Fruit fly (Drosophila melanogaster) whole organism, embryonic: ENCODE measurements around the gene CG44044.

Experiments used
- Atf6 ChIP-seq: fragments of 200-800 bp; sonication (Bioruptor generic); IDR thresholded peaks from 2 replicates; pipeline ENCODE4 v1.3.6; 2022; ENCODE audit warnings: missing biosample characterization, missing genetic modification characterization
- Bgb ChIP-seq: fragments of 200-800 bp; sonication (Bioruptor generic); IDR thresholded peaks from 2 replicates; pipeline ENCODE4 v1.3.6; 2022; ENCODE audit warnings: missing biosample characterization, missing genetic modification characterization; ENCODE audit not compliant: partially characterized antibody
- CG10543 ChIP-seq: fragments of 200-800 bp; sonication (Bioruptor generic); optimal IDR thresholded peaks from 3 replicates; lab custom pipeline; 2017; ENCODE audit warnings: missing biosample characterization, mild to moderate bottlenecking, missing genetic modification characterization, moderate library complexity
- CG10654 ChIP-seq: fragments of 200-800 bp; sonication (Bioruptor generic); optimal IDR thresholded peaks from 2 replicates; lab custom pipeline; 2016; ENCODE audit warnings: missing biosample characterization, missing genetic modification characterization
- CG11085 ChIP-seq: fragments of 200-800 bp; sonication (Bioruptor generic); IDR thresholded peaks from 2 replicates; pipeline ENCODE4 v1.3.6; 2022; ENCODE audit warnings: missing biosample characterization, missing genetic modification characterization
- CG11456 ChIP-seq: fragments of 200-800 bp; sonication (Bioruptor generic); IDR thresholded peaks from 3 replicates; pipeline ENCODE4 v1.3.6; 2022; ENCODE audit warnings: missing biosample characterization, missing genetic modification characterization
- CG12744 ChIP-seq: fragments of 200-800 bp; sonication (Bioruptor generic); optimal IDR thresholded peaks from 2 replicates; lab custom pipeline; 2016; ENCODE audit warnings: missing biosample characterization, missing genetic modification characterization
- CG12769 ChIP-seq: fragments of 200-800 bp; sonication (Bioruptor generic); optimal IDR thresholded peaks from 2 replicates; lab custom pipeline; 2019; ENCODE audit warnings: missing biosample characterization, mild to moderate bottlenecking, missing genetic modification characterization, moderate library complexity
- CG13287 ChIP-seq: fragments of 200-800 bp; sonication (Bioruptor generic); IDR thresholded peaks from 2 replicates; pipeline ENCODE4 v1.3.6; 2022; ENCODE audit warnings: missing biosample characterization, missing genetic modification characterization; ENCODE audit not compliant: partially characterized antibody
- CG13296 ChIP-seq: fragments of 200-800 bp; sonication (Bioruptor generic); optimal IDR thresholded peaks from 3 replicates; lab custom pipeline; 2018; ENCODE audit warnings: missing biosample characterization, mild to moderate bottlenecking, missing genetic modification characterization
- CG15073 ChIP-seq: fragments of 200-800 bp; sonication (Bioruptor generic); optimal IDR thresholded peaks from 2 replicates; lab custom pipeline; 2016; ENCODE audit warnings: missing biosample characterization, missing genetic modification characterization
- CG2129 ChIP-seq: fragments of 200-800 bp; sonication (Bioruptor generic); IDR thresholded peaks from 2 replicates; pipeline ENCODE4 v1.3.6; 2022; ENCODE audit warnings: missing biosample characterization, missing genetic modification characterization; ENCODE audit not compliant: partially characterized antibody
- CG30403 ChIP-seq: fragments of 200-800 bp; sonication (Bioruptor generic); optimal IDR thresholded peaks from 3 replicates; lab custom pipeline; 2016; ENCODE audit warnings: missing biosample characterization, missing genetic modification characterization
- CG32532 ChIP-seq: fragments of 200-800 bp; sonication (Bioruptor generic); IDR thresholded peaks from 2 replicates; pipeline ENCODE4 v1.3.6; 2022; ENCODE audit warnings: missing biosample characterization, missing genetic modification characterization
- CG5180 ChIP-seq: fragments of 200-800 bp; sonication (Bioruptor generic); optimal IDR thresholded peaks from 3 replicates; lab custom pipeline; 2017; ENCODE audit warnings: missing biosample characterization, missing genetic modification characterization, mild to moderate bottlenecking, moderate library complexity, missing genetic modification reagents
- CG6791 ChIP-seq: fragments of 200-800 bp; sonication (Bioruptor generic); IDR thresholded peaks from 3 replicates; pipeline ENCODE4 v1.3.6; 2022; ENCODE audit warnings: missing biosample characterization, missing genetic modification characterization; ENCODE audit not compliant: partially characterized antibody
- CG6854 ChIP-seq: fragments of 200-800 bp; sonication (Bioruptor generic); optimal IDR thresholded peaks from 3 replicates; lab custom pipeline; 2017; ENCODE audit warnings: missing biosample characterization, mild to moderate bottlenecking, missing genetic modification characterization
- CG7786 ChIP-seq: fragments of 200-800 bp; sonication (Bioruptor generic); optimal IDR thresholded peaks from 2 replicates; lab custom pipeline; 2016; ENCODE audit warnings: missing biosample characterization, missing genetic modification characterization
- CG8290 ChIP-seq, 3 experiments: fragments of 200-800 bp; sonication (Bioruptor generic); optimal IDR thresholded peaks; 2 replicates each; lab custom pipeline; 2016 to 2019; ENCODE audit warnings: missing biosample characterization in 3 of 3, missing genetic modification characterization in 3 of 3, mild to moderate bottlenecking in 2 of 3, moderate library complexity in 1 of 3
- CG8388 ChIP-seq: fragments of 200-800 bp; sonication (Bioruptor generic); optimal IDR thresholded peaks from 2 replicates; lab custom pipeline; 2019; ENCODE audit warnings: missing biosample characterization, mild to moderate bottlenecking, missing genetic modification characterization, moderate library complexity
- CG8924 ChIP-seq: fragments of 200-800 bp; optimal IDR thresholded peaks from 3 replicates; lab custom pipeline; 2019; ENCODE audit warnings: missing biosample characterization, mild to moderate bottlenecking, missing genetic modification characterization, moderate library complexity
- CG9437 ChIP-seq: fragments of 200-800 bp; sonication (Bioruptor generic); optimal IDR thresholded peaks from 2 replicates; lab custom pipeline; 2018; ENCODE audit warnings: missing biosample characterization, mild to moderate bottlenecking, missing genetic modification characterization
- CG9797 ChIP-seq: fragments of 200-800 bp; sonication (Bioruptor generic); optimal IDR thresholded peaks from 3 replicates; lab custom pipeline; 2018; ENCODE audit warnings: missing biosample characterization, mild to moderate bottlenecking, missing genetic modification characterization
- CkIIα-i1 ChIP-seq: fragments of 200-800 bp; sonication (Bioruptor generic); IDR thresholded peaks from 2 replicates; pipeline ENCODE4 v1.3.6; 2022; ENCODE audit warnings: missing biosample characterization, missing genetic modification characterization
- Dbx ChIP-seq: fragments of 200-800 bp; sonication (Bioruptor generic); IDR thresholded peaks from 3 replicates; pipeline ENCODE4 v1.3.6; 2022; ENCODE audit warnings: missing biosample characterization, missing genetic modification characterization
- Deaf1 ChIP-seq: fragments of 200-800 bp; optimal IDR thresholded peaks from 3 replicates; lab custom pipeline; 2019; ENCODE audit warnings: missing biosample characterization, mild to moderate bottlenecking, missing genetic modification characterization, moderate library complexity
- Dll ChIP-seq: fragments of 200-800 bp; sonication (Bioruptor generic); IDR thresholded peaks from 4 replicates; pipeline ENCODE4 v1.3.6; 2022; ENCODE audit warnings: missing biosample characterization, missing genetic modification characterization; ENCODE audit not compliant: partially characterized antibody
- Dref ChIP-seq: fragments of 200-800 bp; sonication (Bioruptor generic); IDR thresholded peaks from 2 replicates; pipeline ENCODE4 v1.3.6; 2022; ENCODE audit warnings: missing biosample characterization, missing genetic modification characterization
- Ets97D ChIP-seq: fragments of 200-800 bp; sonication (Bioruptor generic); optimal IDR thresholded peaks from 3 replicates; lab custom pipeline; 2016; ENCODE audit warnings: missing biosample characterization, missing genetic modification characterization
- H2.0 ChIP-seq: fragments of 200-800 bp; sonication (Bioruptor generic); IDR thresholded peaks from 2 replicates; pipeline ENCODE4 v1.3.6; 2022; ENCODE audit warnings: missing biosample characterization, missing genetic modification characterization
- Hr3 ChIP-seq: fragments of 200-800 bp; sonication (Bioruptor generic); optimal IDR thresholded peaks from 3 replicates; lab custom pipeline; 2016; ENCODE audit warnings: missing biosample characterization, missing genetic modification characterization
- Jarid2 ChIP-seq: fragments of 200-800 bp; sonication (Bioruptor generic); optimal IDR thresholded peaks from 3 replicates; lab custom pipeline; 2017; ENCODE audit warnings: mild to moderate bottlenecking, missing biosample characterization, missing genetic modification reagents, missing genetic modification characterization
- Lim3 ChIP-seq: fragments of 200-800 bp; sonication (Bioruptor generic); IDR thresholded peaks from 2 replicates; pipeline ENCODE4 v1.3.6; 2022; ENCODE audit warnings: missing biosample characterization, missing genetic modification characterization
- Med ChIP-seq: fragments of 200-800 bp; sonication (Bioruptor generic); peaks from one replicate; lab custom pipeline; 2016; ENCODE audit warnings: missing biosample characterization, missing genetic modification characterization, mild to moderate bottlenecking, inconsistent platforms, moderate library complexity
- NFAT ChIP-seq: fragments of 200-800 bp; sonication (Bioruptor generic); IDR thresholded peaks from 2 replicates; pipeline ENCODE4 v1.3.6; 2022; ENCODE audit warnings: missing biosample characterization, missing genetic modification characterization
- Xrp1 ChIP-seq: fragments of 200-800 bp; sonication (Bioruptor generic); IDR thresholded peaks from 2 replicates; pipeline ENCODE4 v1.3.6; 2022; ENCODE audit warnings: missing biosample characterization, missing genetic modification characterization
- amos ChIP-seq: fragments of 200-800 bp; sonication (Bioruptor generic); IDR thresholded peaks from 2 replicates; pipeline ENCODE4 v1.3.6; 2022; ENCODE audit warnings: missing biosample characterization, missing genetic modification characterization; ENCODE audit not compliant: partially characterized antibody
- dpn ChIP-seq, 2 experiments: fragments of 200-800 bp; sonication (Bioruptor generic); optimal IDR thresholded peaks; 3 replicates each; lab custom pipeline; 2016; ENCODE audit warnings: missing biosample characterization in 2 of 2, missing genetic modification characterization in 2 of 2
- esg ChIP-seq: fragments of 200-800 bp; sonication (Bioruptor generic); conservative IDR thresholded peaks from 2 replicates; pipeline ENCODE4 v1.3.6; 2022; ENCODE audit warnings: missing biosample characterization, missing genetic modification characterization
- ftz-f1 ChIP-seq: fragments of 200-800 bp; sonication (Bioruptor generic); optimal IDR thresholded peaks from 2 replicates; lab custom pipeline; 2016; ENCODE audit warnings: missing biosample characterization, missing genetic modification characterization
- inv ChIP-seq: fragments of 200-800 bp; sonication (Bioruptor generic); IDR thresholded peaks from 2 replicates; pipeline ENCODE4 v1.3.6; 2022; ENCODE audit warnings: missing biosample characterization, missing genetic modification characterization; ENCODE audit not compliant: partially characterized antibody
- mirr ChIP-seq: fragments of 200-800 bp; sonication (Bioruptor generic); optimal IDR thresholded peaks from 3 replicates; lab custom pipeline; 2018; ENCODE audit warnings: missing biosample characterization, mild to moderate bottlenecking, missing genetic modification characterization
- pum ChIP-seq: fragments of 200-800 bp; sonication (Bioruptor generic); optimal IDR thresholded peaks from 2 replicates; lab custom pipeline; 2016; ENCODE audit warnings: missing biosample characterization, missing genetic modification characterization
- pzg ChIP-seq: fragments of 200-800 bp; sonication (Bioruptor generic); optimal IDR thresholded peaks from 3 replicates; lab custom pipeline; 2018; ENCODE audit warnings: missing biosample characterization, mild to moderate bottlenecking, missing genetic modification characterization, moderate library complexity
- sim ChIP-seq: fragments of 200-800 bp; sonication (Bioruptor generic); IDR thresholded peaks from 2 replicates; pipeline ENCODE4 v1.3.6; 2022; ENCODE audit warnings: missing biosample characterization, missing genetic modification characterization
- slbo ChIP-seq: fragments of 200-800 bp; sonication (Bioruptor generic); IDR thresholded peaks from 2 replicates; pipeline ENCODE4 v1.3.6; 2022; ENCODE audit warnings: missing biosample characterization, missing genetic modification characterization
- sob ChIP-seq: fragments of 200-800 bp; sonication (Bioruptor generic); IDR thresholded peaks from 2 replicates; pipeline ENCODE4 v1.3.6; 2022; ENCODE audit warnings: missing biosample characterization, missing genetic modification characterization
- sug ChIP-seq: fragments of 200-800 bp; optimal IDR thresholded peaks from 2 replicates; lab custom pipeline; 2019; ENCODE audit warnings: missing biosample characterization, mild to moderate bottlenecking, missing genetic modification characterization, moderate library complexity
- unc-4 ChIP-seq: fragments of 200-800 bp; sonication (Bioruptor generic); IDR thresholded peaks from 2 replicates; pipeline ENCODE4 v1.3.6; 2022; ENCODE audit warnings: missing biosample characterization, missing genetic modification characterization; ENCODE audit not compliant: partially characterized antibody
- unpg ChIP-seq: fragments of 200-800 bp; sonication (Bioruptor generic); optimal IDR thresholded peaks from 3 replicates; lab custom pipeline; 2018; ENCODE audit warnings: missing biosample characterization, mild to moderate bottlenecking, missing genetic modification characterization, moderate library complexity

Gene CG44044

DNA sequence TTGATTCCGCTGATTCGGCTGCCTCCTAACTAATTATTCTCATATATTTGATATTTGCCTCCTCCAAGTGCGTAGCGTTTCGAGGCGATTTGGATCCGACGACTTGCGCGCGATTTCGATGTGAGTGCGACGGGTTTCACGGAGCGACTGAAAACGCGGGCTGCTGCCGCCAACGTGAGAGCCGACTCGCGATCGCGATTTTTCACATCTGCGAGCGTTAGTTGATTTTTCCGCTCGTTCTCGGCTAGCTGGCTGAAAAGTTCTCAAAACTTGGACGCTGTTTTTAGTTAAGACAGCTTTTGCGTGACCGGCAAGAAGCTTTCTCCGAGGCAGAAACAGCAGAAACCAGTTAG, 35.2 kb downstream of the CG44044 start, which contains the start of gene CG10311 (continued):
- TF ChIP-seq Atf6 (0 out of 2 replicates have a peak, but pooled peaks have one; percentile 18), unpg (GFP tag; lab: Kevin White, UChicago) (no peak), sob (GFP tag; lab: Robert Waterston, UW) (0 out of 2 replicates have a peak, but pooled peaks have one; percentile 32), Med (peak; percentile 57), Deaf1 (peak; percentile 58), CG8388 (no peak), CG10543 (GFP tag; lab: Kevin White, UChicago) (peak; percentile 71), unc-4 (GFP tag; lab: Robert Waterston, UW) (0 out of 2 replicates have a peak, but pooled peaks have one; percentile 24), ftz-f1 (GFP tag; lab: Kevin White, UChicago) (peak; percentile 45), CG6791 (no peak), amos (peak; percentile 46; the same call in 1 of the 2 replicates), mirr (GFP tag; lab: Kevin White, UChicago) (peak; percentile 8), CG11456 (GFP tag; lab: Robert Waterston, UW) (no peak), CG32532 (GFP tag; lab: Robert Waterston, UW) (peak; percentile 17; the same call in 1 of the 2 replicates), CG8290 (GFP tag; optimal IDR thresholded peaks at IDR 0.05; lab: Kevin White, UChicago) (no peak), CG8290 (tag; optimal IDR thresholded peaks at IDR 0.05; lab: Kevin White, UChicago) (peak in 1 of 2 experiments; percentile 50), Bgb (GFP tag; lab: Robert Waterston, UW) (0 out of 2 replicates have a peak, but pooled peaks have one; percentile 17), sug (tag; lab: Kevin White, UChicago) (peak; percentile 14), inv (GFP tag; lab: Robert Waterston, UW) (peak; percentile 28; the same call in 1 of the 2 replicates), Dll (GFP tag; lab: Robert Waterston, UW) (0 out of 4 replicates have a peak, but pooled peaks have one; percentile 22), Dbx (GFP tag; lab: Robert Waterston, UW) (0 out of 3 replicates have a peak, but pooled peaks have one; percentile 30), CG13296 (GFP tag; lab: Kevin White, UChicago) (peak; percentile 42), NFAT (GFP tag; lab: Robert Waterston, UW) (peak; percentile 28; the same call in 1 of the 2 replicates), Jarid2 (GFP tag; lab: Kevin White, UChicago) (peak; percentile 53), slbo (peak; percentile 24; the same call in 1 of the 2 replicates), H2.0 (GFP tag; lab: Robert Waterston, UW) (no peak), CG15073 (GFP tag; lab: Kevin White, UChicago) (no peak), Xrp1 (0 out of 2 replicates have a peak, but pooled peaks have one; percentile 10), CG13287 (peak; percentile 55; the same call in 1 of the 2 replicates), CG9437 (GFP tag; lab: Kevin White, UChicago) (no peak)

dm6 chr3R:16359098-16359497, 37.5 kb downstream of the CG44044 start, which contains the start of gene CG17931:
Gene CG17931, minus strand, starts transcription at chr3R:16359466.
- TF ChIP-seq Dref (GFP tag; lab: Robert Waterston, UW) (peak; percentile 53), CG12769 (tag; lab: Kevin White, UChicago) (peak; percentile 14), CG12744 (GFP tag; lab: Kevin White, UChicago) (no peak), CG13287 (peak; percentile 52; the same call in 1 of the 2 replicates), esg (no peak), CG10654 (GFP tag; lab: Kevin White, UChicago) (no peak), Hr3 (GFP tag; lab: Kevin White, UChicago) (peak; percentile 8), CG11085 (GFP tag; lab: Robert Waterston, UW) (no peak), sim (no peak), CkIIα-i1 (GFP tag; lab: Robert Waterston, UW) (no peak), CG5180 (GFP tag; lab: Kevin White, UChicago) (no peak), CG2129 (GFP tag; lab: Robert Waterston, UW) (no peak), CG8924 (peak; percentile 72), Lim3 (no peak), CG9797 (GFP tag; lab: Kevin White, UChicago) (peak; percentile 90), pzg (GFP tag; lab: Kevin White, UChicago) (peak; percentile 95), Ets97D (GFP tag; lab: Kevin White, UChicago) (peak; percentile 82), CG7786 (GFP tag; lab: Kevin White, UChicago) (no peak), dpn (GFP tag; optimal IDR thresholded peaks at IDR 0.05; lab: Kevin White, UChicago) (no peak), CG30403 (GFP tag; lab: Kevin White, UChicago) (no peak), CG6854 (GFP tag; lab: Kevin White, UChicago) (no peak), pum (GFP tag; lab: Kevin White, UChicago) (no peak)
